Worm (Caenorhabditis elegans) whole organism, L4 larva: Measurements from ENCODE around the gene ifas-2.

ENCODE experiments used
- F44E2.7 ChIP-seq: fragments of 200-800 bp; sonication (Bioruptor generic); IDR thresholded peaks from 2 replicates; pipeline ENCODE4 v2.1.2; 2022; ENCODE audit warnings: missing genetic modification characterization, missing compliant biosample characterization
- ZK546.5 ChIP-seq, 2 experiments: sonication (generic microtip); optimal IDR thresholded peaks; 2 replicates each; lab custom pipeline; 2017; ENCODE audit warnings: missing biosample characterization in 2 of 2, missing genetic modification characterization in 2 of 2
- attf-4 ChIP-seq: sonication (generic microtip); optimal IDR thresholded peaks from 3 replicates; lab custom pipeline; 2017; ENCODE audit warnings: missing biosample characterization, missing genetic modification characterization
- daf-19 ChIP-seq: fragments of 200-800 bp; sonication (Bioruptor generic); conservative IDR thresholded peaks from 2 replicates; pipeline ENCODE4 v1.3.6; 2022; ENCODE audit warnings: missing genetic modification characterization, missing compliant biosample characterization
- egl-43 ChIP-seq: fragments of 200-800 bp; sonication (Bioruptor generic); IDR thresholded peaks from 2 replicates; pipeline ENCODE4 v1.3.6; 2022; ENCODE audit warnings: missing genetic modification reagents, missing genetic modification characterization, missing compliant biosample characterization
- fkh-10 ChIP-seq: fragments of 150-350 bp; optimal IDR thresholded peaks from 2 replicates; lab custom pipeline; 2014; ENCODE audit warnings: missing biosample characterization, missing genetic modification reagents, missing genetic modification characterization
- hif-1 ChIP-seq, 2 experiments: sonication (generic microtip); optimal IDR thresholded peaks; 2 replicates each; lab custom pipeline; 2016 to 2017; ENCODE audit warnings: missing compliant biosample characterization in 2 of 2, missing genetic modification characterization in 2 of 2, missing genetic modification reagents in 2 of 2, missing genotype in 2 of 2, mild to moderate bottlenecking in 1 of 2
- lir-3 ChIP-seq: sonication (generic microtip); optimal IDR thresholded peaks from 2 replicates; lab custom pipeline; 2016; ENCODE audit warnings: mild to moderate bottlenecking, missing genetic modification characterization, missing compliant biosample characterization
- mdl-1 ChIP-seq, 2 experiments: fragments of 150-350 bp in 1 of 2; sonication (generic microtip) in 1 of 2; optimal IDR thresholded peaks; 2 replicates each; lab custom pipeline; 2014 to 2017; ENCODE audit warnings: missing biosample characterization in 2 of 2, missing genetic modification characterization in 2 of 2
- nhr-111 ChIP-seq: fragments of 200-800 bp; sonication (Bioruptor generic); optimal IDR thresholded peaks from 2 replicates; lab custom pipeline; 2018; ENCODE audit warnings: mild to moderate bottlenecking, missing genetic modification characterization, missing compliant biosample characterization
- unc-39 ChIP-seq: sonication (generic microtip); optimal IDR thresholded peaks from 2 replicates; lab custom pipeline; 2017; ENCODE audit warnings: missing biosample characterization, missing genetic modification characterization
- ztf-11 ChIP-seq: fragments of 150-350 bp; optimal IDR thresholded peaks from 2 replicates; lab custom pipeline; 2014; ENCODE audit warnings: missing biosample characterization, missing genetic modification characterization

DNA sequence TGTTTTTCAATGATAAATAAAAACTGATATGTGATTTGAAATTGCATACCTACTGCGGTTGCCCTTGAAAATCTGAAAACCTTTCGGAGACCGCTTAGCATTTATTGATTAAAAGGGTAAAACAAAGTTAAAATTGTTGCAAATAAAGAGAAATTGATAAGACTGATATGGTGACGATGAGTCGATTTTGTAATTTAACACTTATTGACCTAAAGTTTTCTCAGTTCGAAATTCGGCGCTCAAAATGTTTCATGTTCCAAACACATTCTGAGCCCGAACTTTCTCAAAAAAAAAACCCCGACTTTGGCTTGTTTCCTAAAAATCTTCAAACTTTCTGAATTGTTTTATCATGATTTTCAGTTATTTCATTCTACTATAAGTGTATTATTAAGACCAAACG, 47.7 kb downstream of the ifas-2 start, which contains the start of gene clec-40:
- TF ChIP-seq attf-4 (tag; lab: Kevin White, UChicago), result no peak
- no peak for TF ChIP-seq egl-43 (GFP tag; lab: Robert Waterston, UW)
- TF ChIP-seq daf-19 (GFP tag; lab: Robert Waterston, UW), result no peak
- TF ChIP-seq hif-1 (tag; optimal IDR thresholded peaks at IDR 0.05; lab: Kevin White, UChicago), result no peak
- no peak for TF ChIP-seq ZK546.5 (tag; optimal IDR thresholded peaks at IDR 0.05; lab: Kevin White, UChicago)
- no peak for TF ChIP-seq mdl-1 (tag; optimal IDR thresholded peaks at IDR 0.05; lab: Kevin White, UChicago)
- no peak for TF ChIP-seq ztf-11 (tag; lab: Kevin White, UChicago)
- TF ChIP-seq nhr-111 (GFP tag; lab: Kevin White, UChicago), result no peak
- TF ChIP-seq fkh-10 (GFP tag; lab: Kevin White, UChicago), result no peak
- TF ChIP-seq F44E2.7, result no peak
- no peak for TF ChIP-seq unc-39 (tag; lab: Kevin White, UChicago)
- TF ChIP-seq lir-3 (tag; lab: Kevin White, UChicago), result no peak
